Worm (Caenorhabditis elegans): ENCODE data around the gene cul-3.

Gene cul-3

DNA sequence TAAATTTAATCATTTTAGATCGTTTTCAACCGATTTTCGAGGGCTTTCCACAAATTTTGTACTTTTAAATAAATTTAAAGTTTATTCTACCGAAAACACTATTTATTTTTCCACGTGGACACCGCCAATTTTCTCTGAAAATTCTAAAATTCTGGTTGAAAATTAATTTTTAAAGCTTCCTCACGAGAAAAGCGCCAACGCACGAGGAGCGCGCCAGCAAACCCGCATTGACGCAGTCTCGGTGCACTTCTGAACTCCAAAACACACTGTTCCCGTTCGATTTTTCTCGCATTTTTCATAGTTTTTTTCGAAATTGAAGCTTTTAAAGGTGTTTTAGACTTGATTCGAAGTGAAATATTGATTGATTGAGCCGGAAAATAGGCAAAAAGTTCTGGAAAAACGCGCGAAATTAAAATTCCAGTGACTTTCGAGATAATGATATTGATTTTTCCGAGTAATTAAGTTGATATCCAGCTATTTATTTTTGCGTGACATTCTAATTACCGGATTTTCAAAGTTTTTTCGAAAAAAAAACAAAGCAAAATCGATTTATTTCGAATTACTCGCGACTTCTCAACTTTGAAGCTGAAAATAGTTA lies at the start of gene cul-3 (continued):
- TF ChIP-seq unc-62 (GFP tag; optimal IDR thresholded peaks at IDR 0.05): no peak
- no peak for TF ChIP-seq pag-3 (tag; optimal IDR thresholded peaks at IDR 0.05; ENCODE audit: borderline replicate concordance, insufficient read depth)
- peak; percentile 47 for TF ChIP-seq fkh-8 (tag; optimal IDR thresholded peaks at IDR 0.05)
- peak; percentile 89 for TF ChIP-seq mep-1 (tag; optimal IDR thresholded peaks at IDR 0.05)
- TF ChIP-seq nhr-85 (tag): peak; percentile 77
- no peak for TF ChIP-seq nhr-237 (tag; optimal IDR thresholded peaks at IDR 0.05)
- no peak for TF ChIP-seq pax-3 (tag; optimal IDR thresholded peaks at IDR 0.05)
- TF ChIP-seq nhr-12 (tag; optimal IDR thresholded peaks at IDR 0.05): no peak
- peak; percentile 59 to 79 (median 78) for TF ChIP-seq dpl-1 (GFP tag; optimal IDR thresholded peaks at IDR 0.05)
- TF ChIP-seq sox-4 (tag; optimal IDR thresholded peaks at IDR 0.05): no peak
- TF ChIP-seq fkh-10 (GFP tag; optimal IDR thresholded peaks at IDR 0.05): peak; percentile 3
- TF ChIP-seq nhr-19 (GFP tag; conservative IDR thresholded peaks at IDR 0.05): peak; percentile 64
- no peak for TF ChIP-seq rnt-1 (tag; optimal IDR thresholded peaks at IDR 0.05)
- TF ChIP-seq dsc-1 (tag; optimal IDR thresholded peaks at IDR 0.05): peak; percentile 71
- peak; percentile 31 for TF ChIP-seq jun-1 (tag; optimal IDR thresholded peaks at IDR 0.05)
- TF ChIP-seq efl-3 (GFP tag; optimal IDR thresholded peaks at IDR 0.05): no peak
- TF ChIP-seq ama-1 (optimal IDR thresholded peaks at IDR 0.05): no peak
- peak in 1 of 6 experiments; percentile 44 for TF ChIP-seq elt-3 (tag; optimal IDR thresholded peaks at IDR 0.05)
- TF ChIP-seq ces-1 (GFP tag; optimal IDR thresholded peaks at IDR 0.05): no peak
- peak; percentile 57 for TF ChIP-seq snpc-4 (tag; optimal IDR thresholded peaks at IDR 0.05)
- TF ChIP-seq nhr-47 (tag; optimal IDR thresholded peaks at IDR 0.05): peak; percentile 87
- TF ChIP-seq lir-3 (tag; optimal IDR thresholded peaks at IDR 0.05; ENCODE audit: poor library complexity): no peak
- TF ChIP-seq ceh-8 (GFP tag; optimal IDR thresholded peaks at IDR 0.05): no peak
- TF ChIP-seq lin-14 (GFP tag; optimal IDR thresholded peaks at IDR 0.05): no peak
- TF ChIP-seq fos-1 (tag; optimal IDR thresholded peaks at IDR 0.05): no peak
- TF ChIP-seq C34B4.2 (tag; optimal IDR thresholded peaks at IDR 0.05): no peak
- TF ChIP-seq ztf-11 (tag; optimal IDR thresholded peaks at IDR 0.05): peak in 1 of 2 experiments; percentile 11
- no peak for TF ChIP-seq Y116A8C.19 (tag; optimal IDR thresholded peaks at IDR 0.05; ENCODE audit: borderline replicate concordance)
- no peak for TF ChIP-seq nhr-76 (tag; optimal IDR thresholded peaks at IDR 0.05)
- TF ChIP-seq lin-15B (tag; optimal IDR thresholded peaks at IDR 0.05): peak; percentile 54
- no peak for TF ChIP-seq hpl-2 (GFP tag; optimal IDR thresholded peaks at IDR 0.05)
- no peak for TF ChIP-seq pqm-1 (tag; optimal IDR thresholded peaks at IDR 0.05)

ce11 chrV:127882-128281 lies 49.3 kb upstream of the cul-3 start, which contains the start of the genes W03F9.2 and sftb-2:
Gene W03F9.2, minus strand, starts transcription at chrV:128034.
Gene sftb-2, plus strand, starts transcription at chrV:128237.
- TF ChIP-seq nhr-84 (tag; optimal IDR thresholded peaks at IDR 0.05) (no peak), nhr-11 (tag; optimal IDR thresholded peaks at IDR 0.05) (no peak), irx-1 (tag; optimal IDR thresholded peaks at IDR 0.05) (no peak), Y116A8C.19 (tag; optimal IDR thresholded peaks at IDR 0.05; ENCODE audit: borderline replicate concordance) (no peak), vab-15 (tag; optimal IDR thresholded peaks at IDR 0.05) (no peak), fos-1 (tag; optimal IDR thresholded peaks at IDR 0.05) (no peak), dsc-1 (tag; optimal IDR thresholded peaks at IDR 0.05) (peak; percentile 1), C16A3.4 (tag; optimal IDR thresholded peaks at IDR 0.05) (no peak), egl-13 (tag; optimal IDR thresholded peaks at IDR 0.05) (no peak), nhr-28 (tag; optimal IDR thresholded peaks at IDR 0.05) (no peak), isw-1 (GFP tag; IDR thresholded peaks at IDR 0.05) (no peak), sptf-1 (tag; optimal IDR thresholded peaks at IDR 0.05) (no peak), aha-1 (tag; optimal IDR thresholded peaks at IDR 0.05) (no peak), swsn-7 (tag; optimal IDR thresholded peaks at IDR 0.05) (peak; percentile 51), lin-14 (GFP tag; optimal IDR thresholded peaks at IDR 0.05) (no peak), lin-15B (tag; optimal IDR thresholded peaks at IDR 0.05) (peak; percentile 14), dpl-1 (GFP tag; optimal IDR thresholded peaks at IDR 0.05) (peak; percentile 54 to 62 (median 56)), ceh-82 (tag; optimal IDR thresholded peaks at IDR 0.05) (peak in 2 of 3 experiments; percentile 9 to 34), nhr-77 (tag; optimal IDR thresholded peaks at IDR 0.05) (peak; percentile 17), lin-39 (tag; optimal IDR thresholded peaks at IDR 0.05) (peak; percentile 30), mab-9 (GFP tag; IDR thresholded peaks at IDR 0.05) (no peak), unc-86 (tag; optimal IDR thresholded peaks at IDR 0.05) (no peak), unc-30 (tag; optimal IDR thresholded peaks at IDR 0.05) (no peak), nhr-237 (tag; optimal IDR thresholded peaks at IDR 0.05) (no peak), snu-23 (GFP tag; optimal IDR thresholded peaks at IDR 0.05) (peak; percentile 54), ceh-8 (GFP tag; optimal IDR thresholded peaks at IDR 0.05) (no peak), fkh-8 (tag; optimal IDR thresholded peaks at IDR 0.05) (no peak), nhr-19 (GFP tag; conservative IDR thresholded peaks at IDR 0.05) (no peak), fkh-4 (tag; optimal IDR thresholded peaks at IDR 0.05; ENCODE audit: borderline replicate concordance) (no peak), skn-1 (tag; optimal IDR thresholded peaks at IDR 0.05) (peak; percentile 43)
